Fruit fly (Drosophila melanogaster) whole organism, prepupa: ENCODE data around the gene CG9030.

Experiments
- CG3032 ChIP-seq: fragments of 200-800 bp; optimal IDR thresholded peaks from 2 replicates; lab custom pipeline; 2019; ENCODE audit warnings: missing biosample characterization, mild to moderate bottlenecking, missing genetic modification characterization, moderate library complexity
- Eip78C ChIP-seq: fragments of 200-800 bp; sonication (Bioruptor generic); peaks from one replicate; lab custom pipeline; 2016; ENCODE audit warnings: missing biosample characterization, missing genetic modification characterization
- Hr38 ChIP-seq: sonication (Bioruptor generic); optimal IDR thresholded peaks from 2 replicates; lab custom pipeline; 2016; ENCODE audit warnings: missing biosample characterization, missing genetic modification characterization
- fd85E ChIP-seq: fragments of 200-800 bp; sonication (Bioruptor generic); optimal IDR thresholded peaks from 3 replicates; lab custom pipeline; 2016; ENCODE audit warnings: missing biosample characterization, missing genetic modification characterization

- TF ChIP-seq Hr38 (no peak), CG3032 (tag; lab: Kevin White, UChicago) (no peak), Eip78C (GFP tag; lab: Kevin White, UChicago) (peak; percentile 20), fd85E (GFP tag; lab: Kevin White, UChicago) (no peak)
These were observed 36.1 kb downstream of the CG9030 start, which contains the start of gene Eo for dm6 chrX:14918750-14919247.
